Fruit fly (Drosophila melanogaster) whole organism, embryonic: ENCODE measurements around the gene RpL32.

ENCODE experiments used
- Dad ChIP-seq: fragments of 200-800 bp; sonication (Bioruptor generic); optimal IDR thresholded peaks from 3 replicates; lab custom pipeline; 2016; ENCODE audit warnings: missing biosample characterization, missing genetic modification characterization
- Elba2 ChIP-seq: fragments of 200-800 bp; sonication (Bioruptor generic); optimal IDR thresholded peaks from 3 replicates; lab custom pipeline; 2016; ENCODE audit warnings: missing biosample characterization, missing genetic modification characterization
- Hsf ChIP-seq: fragments of 200-800 bp; sonication (Bioruptor generic); optimal IDR thresholded peaks from 3 replicates; lab custom pipeline; 2016; ENCODE audit warnings: missing biosample characterization, missing genetic modification characterization
- eve ChIP-seq, 2 experiments: fragments of >200 bp; optimal IDR thresholded peaks; 2 replicates each; lab custom pipeline; 2017; ENCODE audit warnings: missing biosample characterization in 2 of 2, missing genetic modification characterization in 2 of 2
- trem ChIP-seq: fragments of 200-800 bp; optimal IDR thresholded peaks from 3 replicates; lab custom pipeline; 2019; ENCODE audit warnings: missing biosample characterization, mild to moderate bottlenecking, missing genetic modification characterization, moderate library complexity

DNA sequence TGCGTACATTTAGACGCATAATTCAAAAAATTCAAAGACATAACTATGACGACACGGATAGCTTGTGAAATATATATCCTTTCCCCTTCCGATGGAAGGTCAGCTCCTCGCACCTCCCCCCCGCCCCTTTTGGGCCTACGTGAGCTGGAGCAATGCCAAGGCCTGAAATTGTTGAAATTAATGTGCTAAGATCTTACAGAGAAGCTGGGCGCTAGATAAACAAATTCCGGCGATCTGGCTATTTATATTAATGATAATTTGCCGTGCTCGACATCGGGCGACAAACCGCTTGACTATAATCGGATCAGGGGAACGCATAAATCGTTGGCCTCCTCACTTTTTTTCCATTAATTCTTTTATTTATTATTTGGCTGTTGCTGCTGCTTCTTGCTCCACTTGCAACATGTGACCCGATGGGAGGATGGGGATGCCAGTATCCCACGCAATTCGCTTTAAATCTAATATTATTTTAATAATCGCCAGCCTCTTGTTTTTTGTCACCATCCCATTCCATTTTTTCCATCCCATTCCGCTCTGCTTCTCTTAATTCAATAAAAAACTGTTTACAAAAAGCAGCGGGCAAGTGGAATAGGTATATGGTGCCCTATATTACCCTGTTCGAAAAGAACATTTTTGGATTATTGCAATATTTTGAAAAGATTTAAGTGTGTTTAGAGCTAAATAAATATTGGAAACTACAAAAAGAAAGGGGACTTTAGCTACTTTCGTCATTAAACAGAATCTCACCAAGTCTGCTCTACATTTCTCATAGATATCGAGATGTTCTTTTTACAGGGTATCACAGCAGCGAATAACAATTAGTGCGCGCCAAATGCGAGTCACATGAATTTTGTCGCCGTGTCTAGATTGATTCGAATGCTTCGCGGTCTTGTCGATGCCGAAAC, 46.1 kb upstream of the RpL32 start:
- no peak for TF ChIP-seq eve (GFP tag; optimal IDR thresholded peaks at IDR 0.05; lab: Kevin White, UChicago)
- no peak for TF ChIP-seq Elba2 (GFP tag; lab: Kevin White, UChicago)
- TF ChIP-seq trem: no peak
- no peak for TF ChIP-seq Dad (GFP tag; lab: Kevin White, UChicago)
- no peak for TF ChIP-seq Hsf (GFP tag; lab: Kevin White, UChicago)
